Worm (Caenorhabditis elegans) whole organism, early embryonic: ENCODE data around the gene pqn-37.

ENCODE experiments used
- B0310.2 ChIP-seq: sonication (generic microtip); optimal IDR thresholded peaks from 2 replicates; lab custom pipeline; 2016; ENCODE audit warnings: mild to moderate bottlenecking, missing genetic modification characterization, missing compliant biosample characterization
- F13C5.2 ChIP-seq: sonication (generic microtip); optimal IDR thresholded peaks from 2 replicates; lab custom pipeline; 2017; ENCODE audit warnings: mild to moderate bottlenecking, missing genetic modification characterization, inconsistent platforms, missing compliant biosample characterization
- aly-1 ChIP-seq: sonication (generic microtip); optimal IDR thresholded peaks from 2 replicates; lab custom pipeline; 2016; ENCODE audit warnings: missing genetic modification characterization, missing compliant biosample characterization
- ama-1 ChIP-seq: fragments of 150-350 bp; optimal IDR thresholded peaks from 2 replicates; lab custom pipeline; 2014
- ceh-13 ChIP-seq: fragments of 200-800 bp; sonication (Bioruptor generic); optimal IDR thresholded peaks from 2 replicates; lab custom pipeline; 2018; ENCODE audit warnings: mild to moderate bottlenecking, missing genetic modification characterization, missing compliant biosample characterization
- ceh-36 ChIP-seq: sonication (generic microtip); optimal IDR thresholded peaks from 2 replicates; lab custom pipeline; 2016; ENCODE audit warnings: missing genetic modification characterization, inconsistent platforms, missing compliant biosample characterization
- ets-7 ChIP-seq: sonication (generic microtip); optimal IDR thresholded peaks from 2 replicates; lab custom pipeline; 2016; ENCODE audit warnings: missing genotype, missing genetic modification characterization, missing compliant biosample characterization
- flt-1 ChIP-seq: fragments of 200-800 bp; sonication (Bioruptor generic); IDR thresholded peaks from 2 replicates; pipeline ENCODE4 v1.3.6; 2022; ENCODE audit warnings: missing genetic modification characterization, missing compliant biosample characterization
- hmbx-1 ChIP-seq: sonication (generic microtip); optimal IDR thresholded peaks from 2 replicates; lab custom pipeline; 2016; ENCODE audit warnings: mild to moderate bottlenecking, missing genetic modification characterization, missing compliant biosample characterization
- hmg-4 ChIP-seq: fragments of 200-800 bp; sonication (Bioruptor generic); optimal IDR thresholded peaks from 2 replicates; lab custom pipeline; 2018; ENCODE audit warnings: mild to moderate bottlenecking, missing genetic modification characterization, missing compliant biosample characterization
- hnd-1 ChIP-seq: sonication (generic microtip); optimal IDR thresholded peaks from 2 replicates; lab custom pipeline; 2016; ENCODE audit warnings: missing genetic modification characterization, missing compliant biosample characterization
- sea-1 ChIP-seq: fragments of 200-800 bp; sonication (Bioruptor generic); conservative IDR thresholded peaks from 2 replicates; pipeline ENCODE4 v1.3.6; 2022; ENCODE audit warnings: missing genetic modification characterization, missing compliant biosample characterization
- tbx-37 ChIP-seq: fragments of 200-800 bp; sonication (Bioruptor generic); conservative IDR thresholded peaks from 2 replicates; pipeline ENCODE4 v1.3.6; 2022; ENCODE audit warnings: missing genetic modification reagents, missing genetic modification characterization, missing compliant biosample characterization

- TF ChIP-seq tbx-37 (no peak), ceh-13 (GFP tag; lab: Kevin White, UChicago) (no peak), hmg-4 (GFP tag; lab: Kevin White, UChicago) (no peak), ceh-36 (tag; lab: Kevin White, UChicago) (no peak), hnd-1 (tag; lab: Kevin White, UChicago) (no peak), F13C5.2 (no peak), sea-1 (GFP tag; lab: Robert Waterston, UW) (no peak), ama-1 (lab: Kevin White, UChicago) (no peak), ets-7 (tag; lab: Kevin White, UChicago) (no peak), aly-1 (tag; lab: Kevin White, UChicago) (no peak), hmbx-1 (tag; lab: Kevin White, UChicago) (no peak), flt-1 (no peak), B0310.2 (no peak)
These were observed 40.8 kb downstream of the pqn-37 start, which contains the start of gene F28B4.4 for ce11 chrX:3209523-3209922.
